Worm (Caenorhabditis elegans) whole organism, L4/young adult: ENCODE results near the gene sre-12.

Experiments used
- dao-5 ChIP-seq: sonication (generic microtip); optimal IDR thresholded peaks from 2 replicates; lab custom pipeline; 2016; ENCODE audit warnings: missing genotype, missing genetic modification characterization, moderate library complexity, missing compliant biosample characterization
- him-1 ChIP-seq: sonication (generic microtip); optimal IDR thresholded peaks from 2 replicates; lab custom pipeline; 2016; ENCODE audit warnings: missing genotype, missing genetic modification reagents, missing genetic modification characterization, missing compliant biosample characterization

- TF ChIP-seq him-1 (tag; lab: Kevin White, UChicago) (no peak), dao-5 (tag; lab: Kevin White, UChicago) (no peak)
Observed at ce11 chrV:7015872-7016271, 37.0 kb upstream of the sre-12 start, which contains the start of gene C33G8.13.
